Worm (Caenorhabditis elegans) whole organism, early embryonic: ENCODE results near the gene srsx-12.

Experiments used
- aly-1 ChIP-seq: sonication (generic microtip); optimal IDR thresholded peaks from 2 replicates; lab custom pipeline; 2016; ENCODE audit warnings: missing genetic modification characterization, missing compliant biosample characterization
- ets-7 ChIP-seq: sonication (generic microtip); optimal IDR thresholded peaks from 2 replicates; lab custom pipeline; 2016; ENCODE audit warnings: missing genotype, missing genetic modification characterization, missing compliant biosample characterization
- sea-1 ChIP-seq: fragments of 200-800 bp; sonication (Bioruptor generic); conservative IDR thresholded peaks from 2 replicates; pipeline ENCODE4 v1.3.6; 2022; ENCODE audit warnings: missing genetic modification characterization, missing compliant biosample characterization

- TF ChIP-seq sea-1 (GFP tag; lab: Robert Waterston, UW), result no peak
- TF ChIP-seq aly-1, result no peak
- TF ChIP-seq ets-7, result no peak
These were observed 15.0 kb downstream of the srsx-12 start for ce11 chrV:4965790-4966189.
